Worm (Caenorhabditis elegans) whole organism, L4 larva: Measurements from ENCODE around the gene C25H3.7.

Source experiments
- F10B5.3 ChIP-seq: sonication (generic microtip); optimal IDR thresholded peaks from 2 replicates; lab custom pipeline; 2016; ENCODE audit warnings: mild to moderate bottlenecking, missing genetic modification characterization, missing compliant biosample characterization
- ZK337.2 ChIP-seq: fragments of 200-800 bp; sonication (Bioruptor generic); IDR thresholded peaks from 2 replicates; pipeline ENCODE4 v1.3.6; 2022; ENCODE audit warnings: missing genetic modification reagents, missing genetic modification characterization, missing compliant biosample characterization
- ZK546.5 ChIP-seq, 2 experiments: sonication (generic microtip); optimal IDR thresholded peaks; 2 replicates each; lab custom pipeline; 2017; ENCODE audit warnings: missing biosample characterization in 2 of 2, missing genetic modification characterization in 2 of 2
- aha-1 ChIP-seq: fragments of 150-350 bp; peaks from one replicate; lab custom pipeline; 2014; ENCODE audit warnings: missing biosample characterization, missing genetic modification characterization
- ceh-32 ChIP-seq: sonication (generic microtip); optimal IDR thresholded peaks from 2 replicates; lab custom pipeline; 2016; ENCODE audit warnings: mild to moderate bottlenecking, missing genetic modification characterization, missing compliant biosample characterization; ENCODE audit not compliant: poor library complexity
- ceh-44 ChIP-seq: fragments of 200-800 bp; sonication (Bioruptor generic); IDR thresholded peaks from 2 replicates; pipeline ENCODE4 v1.3.6; 2022; ENCODE audit warnings: missing genetic modification reagents, missing genetic modification characterization, missing compliant biosample characterization
- daf-16 ChIP-seq, 3 experiments: sonication (generic microtip); optimal IDR thresholded peaks; 2 replicates each; lab custom pipeline; 2016 to 2017; ENCODE audit warnings: missing genetic modification characterization in 3 of 3, missing genetic modification reagents in 3 of 3, mild to moderate bottlenecking in 2 of 3, missing compliant biosample characterization in 2 of 3, missing biosample characterization in 1 of 3, moderate library complexity in 1 of 3
- daf-19 ChIP-seq: fragments of 200-800 bp; sonication (Bioruptor generic); conservative IDR thresholded peaks from 2 replicates; pipeline ENCODE4 v1.3.6; 2022; ENCODE audit warnings: missing genetic modification characterization, missing compliant biosample characterization
- dmd-6 ChIP-seq: fragments of 200-800 bp; sonication (Bioruptor generic); IDR thresholded peaks from 2 replicates; pipeline ENCODE4 v1.3.6; 2022; ENCODE audit warnings: missing genetic modification reagents, missing genetic modification characterization, missing compliant biosample characterization
- dmd-8 ChIP-seq: fragments of 200-800 bp; sonication (Bioruptor generic); IDR thresholded peaks from 2 replicates; pipeline ENCODE4 v1.3.6; 2022; ENCODE audit warnings: missing genetic modification characterization, missing compliant biosample characterization
- dmd-9 ChIP-seq: fragments of 200-800 bp; sonication (Bioruptor generic); IDR thresholded peaks from 2 replicates; pipeline ENCODE4 v1.3.6; 2022; ENCODE audit warnings: missing genetic modification reagents, missing genetic modification characterization, missing compliant biosample characterization
- dpl-1 ChIP-seq: fragments of 150-350 bp; optimal IDR thresholded peaks from 2 replicates; lab custom pipeline; 2014; ENCODE audit warnings: missing biosample characterization, missing genetic modification reagents, missing genetic modification characterization
- duxl-1 ChIP-seq: sonication (generic microtip); optimal IDR thresholded peaks from 2 replicates; lab custom pipeline; 2016; ENCODE audit warnings: mild to moderate bottlenecking, missing genetic modification characterization, moderate library complexity, missing compliant biosample characterization; ENCODE audit not compliant: poor library complexity
- dve-1 ChIP-seq: sonication (generic microtip); optimal IDR thresholded peaks from 2 replicates; lab custom pipeline; 2017; ENCODE audit warnings: antibody characterized with exemption, mild to moderate bottlenecking, missing genetic modification characterization, missing compliant biosample characterization; ENCODE audit not compliant: insufficient read depth
- gei-8 ChIP-seq: fragments of 200-800 bp; sonication (Bioruptor generic); optimal IDR thresholded peaks from 2 replicates; lab custom pipeline; 2018; ENCODE audit warnings: mild to moderate bottlenecking, missing genetic modification characterization, missing compliant biosample characterization
- jun-1 ChIP-seq: fragments of 150-350 bp; optimal IDR thresholded peaks from 2 replicates; lab custom pipeline; 2014; ENCODE audit warnings: missing biosample characterization, missing genetic modification reagents, missing genetic modification characterization
- lin-13 ChIP-seq: fragments of 150-350 bp; optimal IDR thresholded peaks from 2 replicates; lab custom pipeline; 2014; ENCODE audit warnings: missing biosample characterization, missing genetic modification reagents, missing genetic modification characterization
- lin-38 ChIP-seq: fragments of 200-800 bp; sonication (Bioruptor generic); IDR thresholded peaks from 2 replicates; pipeline ENCODE4 v1.3.6; 2022; ENCODE audit warnings: missing genetic modification reagents, missing genetic modification characterization, missing compliant biosample characterization
- lsy-2 ChIP-seq, 2 experiments: fragments of 150-350 bp in 1 of 2; sonication (generic microtip) in 1 of 2; optimal IDR thresholded peaks; 2 replicates each; lab custom pipeline; 2014 to 2017; ENCODE audit warnings: missing biosample characterization in 2 of 2, missing genetic modification characterization in 2 of 2
- mdt-29 ChIP-seq: fragments of 200-800 bp; sonication (Bioruptor generic); IDR thresholded peaks from 2 replicates; pipeline ENCODE4 v1.3.6; 2022; ENCODE audit warnings: missing genetic modification reagents, missing genetic modification characterization, missing compliant biosample characterization
- mxl-3 ChIP-seq: fragments of 200-800 bp; sonication (Bioruptor generic); optimal IDR thresholded peaks from 2 replicates; lab custom pipeline; 2018; ENCODE audit warnings: mild to moderate bottlenecking, missing genetic modification characterization, missing compliant biosample characterization
- nhr-102 ChIP-seq: sonication (generic microtip); optimal IDR thresholded peaks from 2 replicates; lab custom pipeline; 2016; ENCODE audit warnings: mild to moderate bottlenecking, missing genetic modification characterization, moderate library complexity, missing compliant biosample characterization
- nhr-11 ChIP-seq: fragments of 150-350 bp; optimal IDR thresholded peaks from 2 replicates; lab custom pipeline; 2014; ENCODE audit warnings: missing biosample characterization, missing genetic modification characterization
- nhr-28 ChIP-seq: fragments of 150-350 bp; optimal IDR thresholded peaks from 2 replicates; lab custom pipeline; 2014; ENCODE audit warnings: missing biosample characterization, missing genetic modification characterization
- nhr-6 ChIP-seq: fragments of 150-350 bp; optimal IDR thresholded peaks from 2 replicates; lab custom pipeline; 2014; ENCODE audit warnings: missing biosample characterization, missing genetic modification characterization
- rbr-2 ChIP-seq: sonication (generic microtip); optimal IDR thresholded peaks from 2 replicates; lab custom pipeline; 2016; ENCODE audit warnings: missing genotype, missing genetic modification characterization, missing compliant biosample characterization
- saeg-2 ChIP-seq: fragments of 200-800 bp; sonication (Bioruptor generic); IDR thresholded peaks from 2 replicates; pipeline ENCODE4 v1.3.6; 2022; ENCODE audit warnings: missing genetic modification reagents, missing genetic modification characterization, missing compliant biosample characterization
- skn-1 ChIP-seq: fragments of 150-350 bp; optimal IDR thresholded peaks from 2 replicates; lab custom pipeline; 2014; ENCODE audit warnings: missing biosample characterization, missing genetic modification characterization
- snpc-1.2 ChIP-seq: fragments of 200-800 bp; sonication (Bioruptor generic); IDR thresholded peaks from 2 replicates; pipeline ENCODE4 v1.3.6; 2022; ENCODE audit warnings: missing genetic modification reagents, missing genetic modification characterization, missing compliant biosample characterization
- snpc-4 ChIP-seq: fragments of 150-350 bp; optimal IDR thresholded peaks from 2 replicates; lab custom pipeline; 2014; ENCODE audit warnings: missing biosample characterization, missing genetic modification characterization
- spr-1 ChIP-seq: sonication (generic microtip); optimal IDR thresholded peaks from 2 replicates; lab custom pipeline; 2016; ENCODE audit warnings: mild to moderate bottlenecking, missing genetic modification characterization, missing compliant biosample characterization
- spr-3 ChIP-seq: fragments of 200-800 bp; sonication (Bioruptor generic); optimal IDR thresholded peaks from 2 replicates; lab custom pipeline; 2018; ENCODE audit warnings: mild to moderate bottlenecking, missing genetic modification characterization, missing compliant biosample characterization
- unc-130 ChIP-seq: sonication (generic microtip); optimal IDR thresholded peaks from 2 replicates; lab custom pipeline; 2016; ENCODE audit warnings: missing genetic modification reagents, missing genetic modification characterization, missing compliant biosample characterization
- unc-62 ChIP-seq, 3 experiments: fragments of 150-350 bp in 1 of 3; sonication (generic microtip); optimal IDR thresholded peaks in 2 of 3; peaks in 1 of 3; 1 replicate in 1 of 3; 2 replicates in 2 of 3; lab custom pipeline; 2014 to 2017; ENCODE audit warnings: missing biosample characterization in 3 of 3, missing genetic modification characterization in 3 of 3, missing genetic modification reagents in 3 of 3, missing genotype in 1 of 3
- zag-1 ChIP-seq: fragments of 150-350 bp; optimal IDR thresholded peaks from 2 replicates; lab custom pipeline; 2014; ENCODE audit warnings: missing biosample characterization, missing genetic modification characterization
- zfp-2 ChIP-seq: sonication (generic microtip); optimal IDR thresholded peaks from 2 replicates; lab custom pipeline; 2016; ENCODE audit warnings: mild to moderate bottlenecking, missing genetic modification characterization, missing compliant biosample characterization
- ztf-11 ChIP-seq: fragments of 150-350 bp; optimal IDR thresholded peaks from 2 replicates; lab custom pipeline; 2014; ENCODE audit warnings: missing biosample characterization, missing genetic modification characterization
- ztf-7 ChIP-seq: fragments of 150-350 bp; optimal IDR thresholded peaks from 2 replicates; lab custom pipeline; 2014; ENCODE audit warnings: missing biosample characterization, missing genetic modification characterization

The C25H3.7 gene

DNA sequence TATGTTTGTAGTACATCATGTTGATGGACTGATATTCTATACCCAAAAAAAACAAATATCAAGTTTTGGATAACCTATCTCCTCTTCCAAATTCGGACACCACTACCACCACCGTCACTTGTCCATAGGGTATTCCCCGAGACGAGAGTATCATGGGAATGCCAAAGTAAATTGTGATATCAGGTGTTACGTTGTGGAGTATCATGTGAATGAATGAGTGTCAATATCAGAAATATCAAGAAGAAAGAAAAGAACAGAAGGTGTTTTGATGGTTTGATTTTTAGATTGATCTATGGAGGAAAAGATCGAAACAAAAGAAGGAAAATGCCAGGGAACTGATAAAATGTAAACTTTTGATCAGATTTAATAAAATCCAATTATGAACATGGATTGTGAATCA, 29.5 kb upstream of the C25H3.7 start (continued):
- peak; percentile 78 for TF ChIP-seq dmd-6
- TF ChIP-seq ceh-44 (GFP tag; lab: Robert Waterston, UW) = no peak
- TF ChIP-seq jun-1 (tag; lab: Kevin White, UChicago) = no peak
- no peak for TF ChIP-seq ztf-11 (tag; lab: Kevin White, UChicago)
- no peak for TF ChIP-seq duxl-1 (tag; lab: Kevin White, UChicago)
- TF ChIP-seq nhr-11 (tag; lab: Kevin White, UChicago) = peak; percentile 47
- TF ChIP-seq daf-19 (GFP tag; lab: Robert Waterston, UW) = no peak
- TF ChIP-seq dve-1 = peak; percentile 52
- no peak for TF ChIP-seq snpc-1.2 (GFP tag; lab: Robert Waterston, UW)
- TF ChIP-seq mxl-3 = peak; percentile 31
- no peak for TF ChIP-seq zag-1
- no peak for TF ChIP-seq lsy-2 (tag; optimal IDR thresholded peaks at IDR 0.05; lab: Kevin White, UChicago)
- no peak for TF ChIP-seq rbr-2 (tag; lab: Kevin White, UChicago)
- TF ChIP-seq lin-38 (GFP tag; lab: Robert Waterston, UW) = no peak
- no peak for TF ChIP-seq lin-13 (GFP tag; lab: Kevin White, UChicago)
- TF ChIP-seq mdt-29 (GFP tag; lab: Robert Waterston, UW) = no peak
- TF ChIP-seq unc-130 = no peak
- TF ChIP-seq skn-1 (tag; lab: Kevin White, UChicago) = no peak
- no peak for TF ChIP-seq spr-3 (GFP tag; lab: Kevin White, UChicago)
- no peak for TF ChIP-seq ZK337.2 (GFP tag; lab: Robert Waterston, UW)
- TF ChIP-seq nhr-102 = no peak
- TF ChIP-seq nhr-28 (tag; lab: Kevin White, UChicago) = peak; percentile 70
- TF ChIP-seq saeg-2 (GFP tag; lab: Robert Waterston, UW) = no peak
- no peak for TF ChIP-seq snpc-4
- TF ChIP-seq nhr-6 (tag; lab: Kevin White, UChicago) = peak; percentile 30
- TF ChIP-seq dpl-1 (GFP tag; lab: Kevin White, UChicago) = no peak
- no peak for TF ChIP-seq gei-8
- no peak for TF ChIP-seq ZK546.5 (tag; optimal IDR thresholded peaks at IDR 0.05; lab: Kevin White, UChicago)
- TF ChIP-seq ceh-32 (tag; lab: Kevin White, UChicago) = no peak
- TF ChIP-seq dmd-8 = no peak
- no peak for TF ChIP-seq dmd-9 (GFP tag; lab: Robert Waterston, UW)
- TF ChIP-seq F10B5.3 (tag; lab: Kevin White, UChicago) = no peak
- TF ChIP-seq ztf-7 (tag; lab: Kevin White, UChicago) = no peak

DNA sequence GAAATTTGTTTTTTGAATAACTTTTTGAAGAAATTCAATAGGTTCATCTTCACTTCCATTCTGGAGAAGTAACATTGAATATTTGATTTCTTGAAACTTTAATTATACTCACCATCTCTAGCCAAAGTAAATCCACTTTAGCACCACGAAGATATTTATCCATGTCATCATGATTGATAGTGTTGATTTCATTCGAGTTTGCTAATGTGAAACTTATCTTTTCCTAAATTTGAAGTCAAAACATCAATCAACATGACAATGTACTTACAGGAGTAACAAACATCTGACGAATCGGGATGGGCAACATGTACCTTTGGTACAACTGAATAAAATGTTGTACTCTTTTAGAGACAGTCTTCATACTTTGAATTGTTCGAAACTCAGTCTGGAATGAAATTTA, 28.6 kb upstream of the C25H3.7 start:
- TF ChIP-seq unc-62 (GFP tag; optimal IDR thresholded peaks at IDR 0.05 in 1 of 2; lab: Kevin White, UChicago) (peak in 1 of 2 experiments; percentile 62), unc-62 (tag; optimal IDR thresholded peaks at IDR 0.05; lab: Kevin White, UChicago) (no peak), aha-1 (peak; percentile 56), spr-1 (tag; lab: Kevin White, UChicago) (no peak)

DNA sequence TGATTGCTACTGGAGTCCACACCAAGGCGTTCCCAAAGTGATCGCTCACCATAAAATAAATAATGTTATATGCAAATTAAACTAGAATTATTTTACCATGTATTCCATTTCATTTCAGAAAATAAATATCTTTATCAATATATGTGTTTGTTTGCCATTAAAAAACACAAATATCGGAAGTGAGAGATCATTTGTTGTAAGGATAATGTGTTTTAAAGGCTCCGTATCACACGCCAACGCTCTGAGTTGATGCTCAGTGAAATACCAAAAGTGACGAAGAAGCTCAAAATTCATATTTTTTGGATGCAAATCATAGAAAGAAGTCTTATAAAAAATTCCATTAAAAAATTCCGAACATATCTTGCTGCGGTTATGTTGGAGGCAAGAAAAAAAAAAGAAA, 27.5 kb upstream of the C25H3.7 start:
- TF ChIP-seq daf-16 (GFP tag; optimal IDR thresholded peaks at IDR 0.05; lab: Kevin White, UChicago) = no peak
- no peak for TF ChIP-seq daf-16 (tag; optimal IDR thresholded peaks at IDR 0.05; lab: Kevin White, UChicago)
- peak in 1 of 2 experiments; percentile 91 for TF ChIP-seq unc-62 (GFP tag; optimal IDR thresholded peaks at IDR 0.05 in 1 of 2; lab: Kevin White, UChicago)
- TF ChIP-seq unc-62 (tag; optimal IDR thresholded peaks at IDR 0.05; lab: Kevin White, UChicago) = no peak
- no peak for TF ChIP-seq ceh-44 (GFP tag; lab: Robert Waterston, UW)
- TF ChIP-seq zfp-2 (tag; lab: Kevin White, UChicago) = no peak
- no peak for TF ChIP-seq aha-1
- TF ChIP-seq, all 104 proteins: peak for 1
